Fruit fly (Drosophila melanogaster): ENCODE measurements around the gene p.
A peak's percentile ranks its signal among the peaks of the same experiment; 100 is the strongest.

Gene p

dm6 chr3R:8669029-8669707 is 1.3 kb downstream of the p start (continued):
- peak; percentile 95 for TF ChIP-seq Atf-2 (GFP tag; optimal IDR thresholded peaks at IDR 0.05)
- TF ChIP-seq crc (GFP tag; optimal IDR thresholded peaks at IDR 0.05), result peak; percentile 96
- TF ChIP-seq CG8359 (GFP tag; optimal IDR thresholded peaks at IDR 0.05; ENCODE audit: borderline replicate concordance), result peak; percentile 92
- peak; percentile 95 for TF ChIP-seq CG12942 (GFP tag; optimal IDR thresholded peaks at IDR 0.05)
- peak; percentile 96 for TF ChIP-seq CG14014 (GFP tag; IDR thresholded peaks at IDR 0.05)
- TF ChIP-seq gsb-n (tag; optimal IDR thresholded peaks at IDR 0.05), result peak; percentile 98
- TF ChIP-seq hkb (optimal IDR thresholded peaks at IDR 0.05), result peak; percentile 31
- TF ChIP-seq hkb (GFP tag; IDR thresholded peaks at IDR 0.05), result peak; percentile 99
- TF ChIP-seq CTCF (GFP tag; optimal IDR thresholded peaks at IDR 0.05), result peak; percentile 69
- peak; percentile 97 for TF ChIP-seq Rfx (GFP tag; IDR thresholded peaks at IDR 0.05)
- peak; percentile 89 for TF ChIP-seq danr (GFP tag; IDR thresholded peaks at IDR 0.05)
- TF ChIP-seq dimm (GFP tag; IDR thresholded peaks at IDR 0.05), result peak; percentile 82
- peak; percentile 90 for TF ChIP-seq CG18011 (GFP tag; optimal IDR thresholded peaks at IDR 0.05)
- peak; percentile 98 for TF ChIP-seq CG1603 (tag; optimal IDR thresholded peaks at IDR 0.05)
- TF ChIP-seq jigr1 (GFP tag; IDR thresholded peaks at IDR 0.05), result peak; percentile 80; the same call in 2 of the 3 replicates
- peak; percentile 81 for TF ChIP-seq CG30020 (tag; optimal IDR thresholded peaks at IDR 0.05)
- peak; percentile 37 for TF ChIP-seq vnd (GFP tag; IDR thresholded peaks at IDR 0.05; ENCODE audit: partially characterized antibody)
- peak; percentile 99 for TF ChIP-seq Fer1 (GFP tag; optimal IDR thresholded peaks at IDR 0.05)
- peak; percentile 99 for TF ChIP-seq lilli (GFP tag; optimal IDR thresholded peaks at IDR 0.05)
- peak; percentile 96 for TF ChIP-seq trem (tag; optimal IDR thresholded peaks at IDR 0.05)
- peak; percentile 89 for TF ChIP-seq CG6654 (GFP tag; optimal IDR thresholded peaks at IDR 0.05)
- peak; percentile 98 for TF ChIP-seq tin (GFP tag; optimal IDR thresholded peaks at IDR 0.05)
- peak; percentile 97 for TF ChIP-seq CG33213 (GFP tag; optimal IDR thresholded peaks at IDR 0.05)
- TF ChIP-seq H2.0 (GFP tag; IDR thresholded peaks at IDR 0.05), result peak; percentile 95
- TF ChIP-seq CG7745 (tag; optimal IDR thresholded peaks at IDR 0.05), result peak; percentile 78
- peak; percentile 96 for TF ChIP-seq Six4 (GFP tag; optimal IDR thresholded peaks at IDR 0.05)
- TF ChIP-seq Jarid2 (GFP tag; optimal IDR thresholded peaks at IDR 0.05), result peak; percentile 85
- TF ChIP-seq pan (optimal IDR thresholded peaks at IDR 0.05), result no peak
- TF ChIP-seq pan (GFP tag; optimal IDR thresholded peaks at IDR 0.05 in 1 of 2, IDR thresholded peaks at IDR 0.05 in 1 of 2), result peak in 1 of 2 experiments; percentile 97
- peak; percentile 96 for TF ChIP-seq Usf (GFP tag; optimal IDR thresholded peaks at IDR 0.05)
- peak; percentile 85 for TF ChIP-seq ham (GFP tag; IDR thresholded peaks at IDR 0.05)
- TF ChIP-seq gcm (GFP tag; optimal IDR thresholded peaks at IDR 0.05), result peak; percentile 99
- peak; percentile 95 for TF ChIP-seq onecut (GFP tag; IDR thresholded peaks at IDR 0.05)
- peak; percentile 97 for TF ChIP-seq HLH54F (GFP tag; optimal IDR thresholded peaks at IDR 0.05)
- peak; percentile 98 for TF ChIP-seq CG10543 (GFP tag; optimal IDR thresholded peaks at IDR 0.05)
- TF ChIP-seq slou (GFP tag; optimal IDR thresholded peaks at IDR 0.05), result peak; percentile 93
- TF ChIP-seq Ets65A (GFP tag), result peak; percentile 99
- peak; percentile 87 for TF ChIP-seq TFAM (GFP tag; optimal IDR thresholded peaks at IDR 0.05)
- peak; percentile 100 for TF ChIP-seq sens (GFP tag)
- peak; percentile 97 for TF ChIP-seq CG7786 (GFP tag; optimal IDR thresholded peaks at IDR 0.05)
- TF ChIP-seq CG42726 (GFP tag; IDR thresholded peaks at IDR 0.05; ENCODE audit: partially characterized antibody), result peak; percentile 84; the same call in 1 of the 2 replicates
- peak; percentile 94 for TF ChIP-seq sens-2 (GFP tag; IDR thresholded peaks at IDR 0.05)
- peak; percentile 94 for TF ChIP-seq CG10321 (GFP tag; IDR thresholded peaks at IDR 0.05)
- TF ChIP-seq bab2 (GFP tag; optimal IDR thresholded peaks at IDR 0.05), result peak; percentile 97
- no peak for TF ChIP-seq sc (optimal IDR thresholded peaks at IDR 0.05)
- TF ChIP-seq sc (GFP tag; optimal IDR thresholded peaks at IDR 0.05), result peak; percentile 97
- peak; percentile 95 for TF ChIP-seq Optix (GFP tag; IDR thresholded peaks at IDR 0.05)
- peak; percentile 94 for TF ChIP-seq dati (GFP tag; IDR thresholded peaks at IDR 0.05)
- peak; percentile 96 for TF ChIP-seq slp2 (GFP tag; optimal IDR thresholded peaks at IDR 0.05)
- peak; percentile 98 for TF ChIP-seq CG13775 (GFP tag; optimal IDR thresholded peaks at IDR 0.05)
- TF ChIP-seq CG18476 (GFP tag; optimal IDR thresholded peaks at IDR 0.05), result peak; percentile 98
- TF ChIP-seq Elba2 (GFP tag; optimal IDR thresholded peaks at IDR 0.05), result peak; percentile 65

All from whole organism, embryonic.